Worm (Caenorhabditis elegans): Measurements from ENCODE around the gene srh-37.

ce11 chrV:534176-534575, 21.9 kb upstream of the srh-37 start, which contains the start of gene nhr-132:
- no peak for TF ChIP-seq lin-35 (GFP tag; optimal IDR thresholded peaks at IDR 0.05)
- no peak for TF ChIP-seq C06A6.2 (GFP tag; conservative IDR thresholded peaks at IDR 0.05)
- no peak for TF ChIP-seq unc-130 (GFP tag; optimal IDR thresholded peaks at IDR 0.05)

Data from whole organism, young adult.